Fruit fly (Drosophila melanogaster): Measurements from ENCODE around the gene CG9121.
A peak's percentile ranks its signal among the peaks of the same experiment; 100 is the strongest.

Gene CG9121

DNA sequence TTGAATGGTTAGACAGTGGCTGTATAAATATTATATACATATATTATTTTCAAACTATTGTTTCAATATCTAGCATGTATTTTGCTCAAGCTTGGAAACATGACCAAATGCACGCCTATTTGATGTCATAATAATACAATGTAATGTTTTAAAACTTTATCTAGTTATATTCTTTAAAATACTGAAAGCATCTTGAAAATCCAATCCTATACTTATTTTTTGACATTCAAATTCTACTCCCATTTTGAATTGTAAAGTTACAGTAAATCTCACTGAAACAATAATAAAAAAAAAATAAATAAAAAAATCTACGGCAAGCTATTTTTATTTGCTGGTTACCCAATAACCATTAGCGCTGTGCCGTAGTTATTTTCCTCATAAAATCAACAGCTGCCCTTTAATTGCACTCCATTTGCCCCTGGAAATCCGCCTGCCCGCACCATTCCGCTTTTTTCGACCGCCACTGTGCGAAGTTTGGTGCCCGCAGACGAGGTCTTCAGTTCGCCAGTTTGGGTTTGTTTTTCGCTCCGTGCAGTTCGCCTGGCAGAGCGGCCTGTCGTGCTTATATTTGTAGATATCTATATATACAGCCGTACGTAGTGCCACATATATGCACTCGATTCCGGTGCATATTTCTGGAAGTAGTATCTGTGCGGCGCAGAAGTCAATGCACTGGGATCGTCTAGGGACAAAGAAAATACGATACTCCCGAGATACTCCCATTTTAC lies 5.8 kb downstream of the CG9121 start (continued):
- peak; percentile 40 for TF ChIP-seq CG31627 (GFP tag; optimal IDR thresholded peaks at IDR 0.05)
- peak; percentile 37 for TF ChIP-seq Hr39 (GFP tag; optimal IDR thresholded peaks at IDR 0.05)
- peak; percentile 14 for TF ChIP-seq fd85E (GFP tag; optimal IDR thresholded peaks at IDR 0.05)
- TF ChIP-seq CG11762 (GFP tag; optimal IDR thresholded peaks at IDR 0.05; ENCODE audit: insufficient read depth) = no peak
- peak; percentile 43 for TF ChIP-seq Eip75B (GFP tag; optimal IDR thresholded peaks at IDR 0.05)
- peak; percentile 97 for TF ChIP-seq vri (GFP tag; optimal IDR thresholded peaks at IDR 0.05)
- peak; percentile 87 for TF ChIP-seq svp (GFP tag)
- peak; percentile 11 for TF ChIP-seq CG34406 (GFP tag; optimal IDR thresholded peaks at IDR 0.05)
- TF ChIP-seq OdsH (GFP tag; optimal IDR thresholded peaks at IDR 0.05) = peak; percentile 65
- TF ChIP-seq CG4318 (GFP tag; optimal IDR thresholded peaks at IDR 0.05) = peak; percentile 49
- peak; percentile 50 for TF ChIP-seq pdm3 (GFP tag; optimal IDR thresholded peaks at IDR 0.05)
- peak; percentile 55 for TF ChIP-seq Sox102F (GFP tag; optimal IDR thresholded peaks at IDR 0.05)
- TF ChIP-seq Blimp-1 (GFP tag; optimal IDR thresholded peaks at IDR 0.05) = no peak
- peak; percentile 42; the same call in 1 of the 3 replicates for TF ChIP-seq CG8119 (GFP tag; IDR thresholded peaks at IDR 0.05)
- TF ChIP-seq net (GFP tag; optimal IDR thresholded peaks at IDR 0.05) = peak; percentile 28
- peak in 1 of 2 experiments; percentile 28 for TF ChIP-seq ss (GFP tag; optimal IDR thresholded peaks at IDR 0.05)
- peak; percentile 66 for TF ChIP-seq Sox14 (GFP tag; optimal IDR thresholded peaks at IDR 0.05)
- peak; percentile 40 for TF ChIP-seq cyc (GFP tag; optimal IDR thresholded peaks at IDR 0.05)
- peak; percentile 58 for TF ChIP-seq achi (GFP tag; optimal IDR thresholded peaks at IDR 0.05)
- TF ChIP-seq CG6276 (GFP tag; optimal IDR thresholded peaks at IDR 0.05) = peak; percentile 56
- TF ChIP-seq CG8632 (GFP tag; optimal IDR thresholded peaks at IDR 0.05) = peak; percentile 24
- TF ChIP-seq CG8319 (GFP tag; optimal IDR thresholded peaks at IDR 0.05) = no peak
- TF ChIP-seq Eip78C (GFP tag) = peak; percentile 78
- peak; percentile 30 for TF ChIP-seq Eip93F (GFP tag; optimal IDR thresholded peaks at IDR 0.05)
- no peak for TF ChIP-seq Hr38 (GFP tag; optimal IDR thresholded peaks at IDR 0.05)
- peak; percentile 11 for TF ChIP-seq CG6792 (GFP tag; optimal IDR thresholded peaks at IDR 0.05)
- peak; percentile 2 for TF ChIP-seq CG6854 (GFP tag; optimal IDR thresholded peaks at IDR 0.05)
- TF ChIP-seq CG6163 (GFP tag; IDR thresholded peaks at IDR 0.05) = peak; percentile 59
- no peak for TF ChIP-seq spab (GFP tag; optimal IDR thresholded peaks at IDR 0.05)

DNA sequence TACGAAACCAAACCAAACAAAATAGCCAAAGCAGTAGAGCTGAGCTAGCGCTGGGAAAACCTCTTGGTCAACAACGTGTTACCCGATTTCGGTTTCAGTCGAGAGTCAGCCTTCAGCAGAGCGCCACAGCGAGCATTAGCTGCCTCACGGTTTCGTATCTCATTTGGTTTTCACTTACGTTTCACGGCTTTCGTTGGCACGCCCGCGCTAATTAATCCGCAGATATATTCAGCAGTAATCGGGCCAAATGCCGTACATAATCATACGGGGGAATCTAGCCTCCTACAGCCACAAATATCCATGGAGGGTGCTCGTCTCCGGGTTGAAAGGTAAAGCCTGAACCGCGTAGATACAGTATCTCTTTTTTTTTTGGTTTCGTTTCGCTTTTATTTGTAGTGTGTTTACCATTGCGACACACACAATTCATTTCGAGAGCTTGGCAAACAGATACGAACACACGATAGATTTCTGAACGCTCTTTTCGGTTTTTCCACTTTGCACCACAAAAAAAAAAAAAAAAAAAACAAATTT lies 6.4 kb downstream of the CG9121 start, which contains the start of gene CG31650:
TSS of gene CG31650 (minus strand) at position 352 of the 531 bp plus-strand sequence.
- TF ChIP-seq CG9139 (GFP tag; optimal IDR thresholded peaks at IDR 0.05) (no peak), eg (GFP tag; IDR thresholded peaks at IDR 0.05) (peak; percentile 14; the same call in 1 of the 3 replicates), svp (GFP tag) (peak; percentile 40), fkh (GFP tag; optimal IDR thresholded peaks at IDR 0.05) (peak; percentile 48), Smox (GFP tag; optimal IDR thresholded peaks at IDR 0.05) (no peak), Lpt (GFP tag; optimal IDR thresholded peaks at IDR 0.05) (no peak)

DNA sequence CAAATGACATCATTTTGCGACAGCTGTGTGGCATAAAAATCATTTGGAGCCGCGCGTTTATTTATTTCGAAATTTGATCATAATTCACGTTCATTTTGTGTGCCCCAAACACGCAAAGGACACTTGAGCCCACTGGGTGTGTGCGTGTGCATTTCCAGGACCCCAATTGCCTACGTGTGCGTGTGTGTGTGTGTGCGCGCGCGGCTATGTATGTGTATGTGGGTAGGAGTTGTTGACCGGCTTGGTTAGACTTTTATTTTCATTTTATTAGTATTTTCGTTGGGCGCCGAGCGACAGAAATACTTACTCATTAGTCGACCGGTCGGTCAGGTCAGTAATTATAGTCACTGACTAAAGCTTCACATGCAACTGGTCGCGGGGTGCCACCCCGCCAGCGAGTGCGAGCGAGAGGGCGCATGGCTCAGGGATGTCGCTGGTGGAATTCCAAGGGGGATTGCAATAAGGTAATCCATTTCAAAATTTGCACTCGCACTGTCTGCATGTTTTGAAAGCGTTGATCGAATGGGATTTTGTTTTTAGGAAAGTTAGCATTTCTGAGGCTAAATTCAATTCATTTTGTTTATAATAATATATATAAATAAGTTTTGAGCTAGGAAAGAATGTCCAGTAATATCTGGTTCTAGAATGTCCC lies 7.2 kb downstream of the CG9121 start:
- TF ChIP-seq Ets96B (tag; optimal IDR thresholded peaks at IDR 0.05) (peak; percentile 57), vri (GFP tag; optimal IDR thresholded peaks at IDR 0.05) (no peak), CG1621 (tag; optimal IDR thresholded peaks at IDR 0.05) (peak; percentile 49), dsx (GFP tag; optimal IDR thresholded peaks at IDR 0.05; ENCODE audit: poor library complexity, severe bottlenecking) (peak; percentile 47), CG34406 (GFP tag; optimal IDR thresholded peaks at IDR 0.05) (peak; percentile 56), salr (GFP tag; optimal IDR thresholded peaks at IDR 0.05) (peak; percentile 45 to 52), CG15336 (GFP tag; IDR thresholded peaks at IDR 0.05) (peak; percentile 67), CG8632 (GFP tag; optimal IDR thresholded peaks at IDR 0.05) (peak; percentile 45), Met (GFP tag; optimal IDR thresholded peaks at IDR 0.05) (peak; percentile 50), esn (GFP tag; optimal IDR thresholded peaks at IDR 0.05) (peak; percentile 70), OdsH (GFP tag; optimal IDR thresholded peaks at IDR 0.05) (peak; percentile 85), Eip75B (GFP tag; optimal IDR thresholded peaks at IDR 0.05) (peak; percentile 53), Lpt (GFP tag; optimal IDR thresholded peaks at IDR 0.05) (peak; percentile 78), CG11762 (GFP tag; optimal IDR thresholded peaks at IDR 0.05; ENCODE audit: insufficient read depth) (peak; percentile 30), net (GFP tag; optimal IDR thresholded peaks at IDR 0.05) (peak; percentile 68), CG6808 (GFP tag; optimal IDR thresholded peaks at IDR 0.05) (peak; percentile 61), CG7368 (GFP tag; optimal IDR thresholded peaks at IDR 0.05) (peak; percentile 52), CG6854 (GFP tag; optimal IDR thresholded peaks at IDR 0.05) (no peak), Ets21C (GFP tag; optimal IDR thresholded peaks at IDR 0.05) (peak; percentile 62), CG16779 (tag; optimal IDR thresholded peaks at IDR 0.05) (peak; percentile 63), ss (GFP tag; optimal IDR thresholded peaks at IDR 0.05) (peak; percentile 25 to 27)

Measured in whole organism, prepupa.